Fruit fly (Drosophila melanogaster) whole organism, adult: Measurements from ENCODE around the gene capt.

ENCODE experiments used
- CG11617 ChIP-seq: fragments of 200-800 bp; sonication (Bioruptor generic); optimal IDR thresholded peaks from 2 replicates; lab custom pipeline; 2017; ENCODE audit warnings: mild to moderate bottlenecking, missing biosample characterization, missing genetic modification reagents, missing genetic modification characterization
- CG12768 ChIP-seq: fragments of 200-800 bp; sonication (Bioruptor generic); optimal IDR thresholded peaks from 2 replicates; lab custom pipeline; 2017; ENCODE audit warnings: missing biosample characterization, missing genetic modification characterization, mild to moderate bottlenecking, moderate library complexity, missing genetic modification reagents
- CG14711 ChIP-seq: fragments of 200-800 bp; sonication (Bioruptor generic); optimal IDR thresholded peaks from 2 replicates; lab custom pipeline; 2018; ENCODE audit warnings: missing biosample characterization, mild to moderate bottlenecking, missing genetic modification characterization, moderate library complexity
- CG1620 ChIP-seq: fragments of 200-800 bp; sonication (Bioruptor generic); optimal IDR thresholded peaks from 2 replicates; lab custom pipeline; 2016; ENCODE audit warnings: missing biosample characterization, missing genetic modification characterization
- CG33017 ChIP-seq: fragments of 200-800 bp; sonication (Bioruptor generic); optimal IDR thresholded peaks from 2 replicates; lab custom pipeline; 2018; ENCODE audit warnings: missing biosample characterization, mild to moderate bottlenecking, missing genetic modification characterization, moderate library complexity
- CG5204 ChIP-seq: fragments of 200-800 bp; sonication (Bioruptor generic); optimal IDR thresholded peaks from 2 replicates; lab custom pipeline; 2016; ENCODE audit warnings: missing biosample characterization, missing genetic modification characterization
- CG7045 ChIP-seq: fragments of 200-800 bp; sonication (Bioruptor generic); optimal IDR thresholded peaks from 2 replicates; lab custom pipeline; 2017; ENCODE audit warnings: missing biosample characterization, mild to moderate bottlenecking, missing genetic modification characterization
- CG7101 ChIP-seq: fragments of 200-800 bp; sonication (Bioruptor generic); optimal IDR thresholded peaks from 2 replicates; lab custom pipeline; 2018; ENCODE audit warnings: missing biosample characterization, mild to moderate bottlenecking, missing genetic modification characterization, moderate library complexity
- Clk ChIP-seq: fragments of 200-800 bp; sonication (Bioruptor generic); optimal IDR thresholded peaks from 2 replicates; lab custom pipeline; 2017; ENCODE audit warnings: missing biosample characterization, missing genetic modification characterization
- Crg-1 ChIP-seq: fragments of 200-800 bp; sonication (Bioruptor generic); optimal IDR thresholded peaks from 2 replicates; lab custom pipeline; 2016; ENCODE audit warnings: missing biosample characterization, missing genetic modification characterization
- Hr96 ChIP-seq: fragments of 200-800 bp; sonication (Bioruptor generic); optimal IDR thresholded peaks from 2 replicates; lab custom pipeline; 2016; ENCODE audit warnings: missing biosample characterization, missing genetic modification characterization
- Mnt ChIP-seq: fragments of 200-800 bp; sonication (Bioruptor generic); optimal IDR thresholded peaks from 2 replicates; lab custom pipeline; 2016; ENCODE audit warnings: missing biosample characterization, mild to moderate bottlenecking, missing genetic modification characterization
- bab1 ChIP-seq: fragments of 200-800 bp; sonication (Bioruptor generic); optimal IDR thresholded peaks from 3 replicates; lab custom pipeline; 2019; ENCODE audit warnings: missing biosample characterization, mild to moderate bottlenecking, missing genetic modification characterization, moderate library complexity
- cic ChIP-seq: fragments of 200-800 bp; sonication (Bioruptor generic); optimal IDR thresholded peaks from 2 replicates; lab custom pipeline; 2017; ENCODE audit warnings: missing biosample characterization, mild to moderate bottlenecking, missing genetic modification characterization, moderate library complexity
- cnc ChIP-seq, 2 experiments: fragments of >200 bp; optimal IDR thresholded peaks; 2 replicates each; lab custom pipeline; 2017
- kay ChIP-seq: fragments of 200-800 bp; sonication (Bioruptor generic); peaks from one replicate; lab custom pipeline; 2016; ENCODE audit warnings: missing biosample characterization, missing genetic modification characterization, borderline replicate concordance
- ovo ChIP-seq: fragments of 200-800 bp; sonication (Bioruptor generic); optimal IDR thresholded peaks from 2 replicates; lab custom pipeline; 2016; ENCODE audit warnings: missing biosample characterization, missing genetic modification characterization
- pad ChIP-seq: fragments of 200-800 bp; sonication (Bioruptor generic); optimal IDR thresholded peaks from 3 replicates; lab custom pipeline; 2017; ENCODE audit warnings: missing biosample characterization, missing genetic modification characterization, mild to moderate bottlenecking, moderate library complexity, missing genetic modification reagents
- tj ChIP-seq: fragments of 200-800 bp; sonication (Bioruptor generic); optimal IDR thresholded peaks from 3 replicates; lab custom pipeline; 2017; ENCODE audit warnings: missing biosample characterization, mild to moderate bottlenecking, missing genetic modification characterization, moderate library complexity
- toe ChIP-seq: fragments of 200-800 bp; sonication (Bioruptor generic); optimal IDR thresholded peaks from 2 replicates; lab custom pipeline; 2016; ENCODE audit warnings: missing biosample characterization, missing genetic modification characterization

The capt gene

dm6 chr2L:1128344-1128931, 29.6 kb downstream of the capt start:
- TF ChIP-seq bab1 (GFP tag; lab: Kevin White, UChicago) (no peak), CG1620 (GFP tag; lab: Kevin White, UChicago) (no peak), cnc (optimal IDR thresholded peaks at IDR 0.05; lab: Kevin White, UChicago) (peak in 1 of 2 experiments; percentile 74), tj (peak; percentile 28), CG7101 (tag; lab: Kevin White, UChicago) (no peak), cic (GFP tag; lab: Kevin White, UChicago) (no peak)

DNA sequence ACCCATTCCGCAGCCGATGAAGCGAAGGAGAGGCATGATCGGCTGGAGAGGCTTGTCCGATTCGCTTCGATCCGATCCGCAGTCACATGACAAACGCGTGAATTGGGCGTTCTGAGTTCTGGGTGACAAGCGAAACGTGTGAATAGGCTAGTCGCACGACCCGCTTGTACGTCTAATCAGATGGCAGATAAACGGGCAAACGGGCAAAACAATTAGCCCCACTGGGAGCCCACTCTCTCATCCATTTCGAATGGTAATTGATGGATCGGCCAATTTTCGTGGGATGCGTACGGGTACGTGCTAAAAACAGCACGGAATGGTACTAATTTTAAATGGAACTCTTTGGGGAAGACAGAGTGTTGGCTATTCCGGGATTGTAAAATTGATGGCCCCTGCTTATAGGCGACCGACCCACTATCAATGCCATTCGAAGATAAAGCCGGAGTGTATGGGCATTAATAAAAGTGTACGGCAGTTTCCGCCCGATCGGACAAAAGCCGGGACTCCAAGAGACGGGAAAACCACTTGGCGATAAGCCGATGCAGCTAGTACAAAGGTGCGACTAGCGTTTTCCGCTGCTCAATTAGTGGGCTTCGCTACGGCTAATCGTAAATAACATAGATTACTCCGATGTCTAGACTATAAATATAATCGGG, 30.5 kb downstream of the capt start:
- TF ChIP-seq cic (GFP tag; lab: Kevin White, UChicago): peak; percentile 83
- TF ChIP-seq pad: no peak
- no peak for TF ChIP-seq Clk (GFP tag; lab: Kevin White, UChicago)
- peak; percentile 7 for TF ChIP-seq CG12768 (GFP tag; lab: Kevin White, UChicago)
- no peak for TF ChIP-seq ovo (GFP tag; lab: Kevin White, UChicago)

dm6 chr2L:1126527-1126926, 31.5 kb downstream of the capt start:
- TF ChIP-seq tj (no peak), cic (GFP tag; lab: Kevin White, UChicago) (no peak), CG7045 (GFP tag; lab: Kevin White, UChicago) (no peak), Crg-1 (no peak), CG7101 (tag; lab: Kevin White, UChicago) (no peak), CG11617 (GFP tag; lab: Kevin White, UChicago) (no peak), CG1620 (GFP tag; lab: Kevin White, UChicago) (no peak), bab1 (GFP tag; lab: Kevin White, UChicago) (no peak), kay (GFP tag; lab: Kevin White, UChicago) (peak; percentile 91), Clk (GFP tag; lab: Kevin White, UChicago) (no peak), CG14711 (tag; lab: Kevin White, UChicago) (no peak), toe (GFP tag; lab: Kevin White, UChicago) (no peak), pad (no peak), ovo (GFP tag; lab: Kevin White, UChicago) (no peak), CG33017 (tag; lab: Kevin White, UChicago) (no peak), Mnt (GFP tag; lab: Kevin White, UChicago) (peak; percentile 9)

DNA sequence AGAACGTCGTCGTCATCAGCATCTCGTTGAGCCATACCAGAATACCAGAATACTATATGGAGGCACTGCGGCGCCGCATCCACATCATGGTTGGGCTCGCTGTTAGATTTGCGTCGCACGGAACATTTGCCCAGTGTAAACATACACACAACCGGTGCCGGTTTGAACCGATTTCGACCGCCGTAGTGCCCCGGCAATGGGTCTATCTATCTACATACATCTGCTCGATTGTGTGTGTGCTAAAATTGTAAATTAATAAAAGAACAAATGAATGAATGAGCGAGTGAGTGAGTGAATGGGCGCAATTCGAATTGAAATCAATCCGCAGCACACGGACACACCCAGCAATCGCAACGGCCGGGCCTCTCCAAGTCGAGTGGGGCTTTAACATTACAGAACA, 32.6 kb downstream of the capt start:
- TF ChIP-seq CG33017 (tag; lab: Kevin White, UChicago): peak; percentile 44
- no peak for TF ChIP-seq Clk (GFP tag; lab: Kevin White, UChicago)
- TF ChIP-seq cic (GFP tag; lab: Kevin White, UChicago): peak; percentile 100
- peak; percentile 59 for TF ChIP-seq kay (GFP tag; lab: Kevin White, UChicago)

- no peak for TF ChIP-seq CG5204 (GFP tag; lab: Kevin White, UChicago)
- TF ChIP-seq toe (GFP tag; lab: Kevin White, UChicago): no peak
- peak; percentile 41 for TF ChIP-seq CG33017 (tag; lab: Kevin White, UChicago)
- TF ChIP-seq Clk (GFP tag; lab: Kevin White, UChicago): peak; percentile 34
- peak; percentile 92 for TF ChIP-seq CG12768 (GFP tag; lab: Kevin White, UChicago)
- TF ChIP-seq cnc (optimal IDR thresholded peaks at IDR 0.05; lab: Kevin White, UChicago): no peak
- TF ChIP-seq pad: no peak
- no peak for TF ChIP-seq bab1 (GFP tag; lab: Kevin White, UChicago)
- TF ChIP-seq CG7101 (tag; lab: Kevin White, UChicago): no peak
- no peak for TF ChIP-seq Mnt (GFP tag; lab: Kevin White, UChicago)
- no peak for TF ChIP-seq CG14711 (tag; lab: Kevin White, UChicago)
- TF ChIP-seq Hr96: no peak
- no peak for TF ChIP-seq kay (GFP tag; lab: Kevin White, UChicago)
- TF ChIP-seq CG11617 (GFP tag; lab: Kevin White, UChicago): no peak
- peak; percentile 36 for TF ChIP-seq tj
- no peak for TF ChIP-seq Crg-1
- no peak for TF ChIP-seq CG1620 (GFP tag; lab: Kevin White, UChicago)
- no peak for TF ChIP-seq cic (GFP tag; lab: Kevin White, UChicago)
- TF ChIP-seq ovo (GFP tag; lab: Kevin White, UChicago): no peak
- peak; percentile 17 for TF ChIP-seq CG7045 (GFP tag; lab: Kevin White, UChicago)
Measured at dm6 chr2L:1124265-1124664, 33.8 kb downstream of the capt start.

dm6 chr2L:1123078-1123818, 34.8 kb downstream of the capt start:
- peak; percentile 6 for TF ChIP-seq toe (GFP tag; lab: Kevin White, UChicago)
- TF ChIP-seq CG14711 (tag; lab: Kevin White, UChicago): peak; percentile 30
- TF ChIP-seq CG7101 (tag; lab: Kevin White, UChicago): peak; percentile 76
- no peak for TF ChIP-seq bab1 (GFP tag; lab: Kevin White, UChicago)
- no peak for TF ChIP-seq Clk (GFP tag; lab: Kevin White, UChicago)
- TF ChIP-seq pad: peak; percentile 36
- TF ChIP-seq CG11617 (GFP tag; lab: Kevin White, UChicago): no peak
- peak; percentile 67 for TF ChIP-seq ovo (GFP tag; lab: Kevin White, UChicago)
- TF ChIP-seq CG33017 (tag; lab: Kevin White, UChicago): peak; percentile 30
- peak; percentile 70 for TF ChIP-seq cic (GFP tag; lab: Kevin White, UChicago)
- peak; percentile 64 for TF ChIP-seq CG7045 (GFP tag; lab: Kevin White, UChicago)
